Fruit fly (Drosophila melanogaster) whole organism, embryonic: ENCODE measurements around the gene tweek.

Experiments used
- Atf3 ChIP-seq: fragments of 200-800 bp; sonication (Bioruptor generic); optimal IDR thresholded peaks from 3 replicates; lab custom pipeline; 2016; ENCODE audit warnings: missing biosample characterization, missing genetic modification characterization
- CG10321 ChIP-seq: fragments of 200-800 bp; sonication (Bioruptor generic); IDR thresholded peaks from 2 replicates; pipeline ENCODE4 v1.3.6; 2022; ENCODE audit warnings: missing biosample characterization, missing genetic modification characterization
- CG10979 ChIP-seq: fragments of 200-800 bp; sonication (Bioruptor generic); optimal IDR thresholded peaks from 2 replicates; lab custom pipeline; 2018; ENCODE audit warnings: missing biosample characterization, mild to moderate bottlenecking, missing genetic modification characterization, moderate library complexity
- CG12219 ChIP-seq: fragments of 200-800 bp; sonication (Bioruptor generic); optimal IDR thresholded peaks from 3 replicates; lab custom pipeline; 2018; ENCODE audit warnings: missing biosample characterization, mild to moderate bottlenecking, missing genetic modification characterization
- CG12236 ChIP-seq: fragments of 200-800 bp; sonication (Bioruptor generic); optimal IDR thresholded peaks from 2 replicates; lab custom pipeline; 2016; ENCODE audit warnings: missing biosample characterization, missing genetic modification characterization
- CG13894 ChIP-seq: fragments of 200-800 bp; sonication (Bioruptor generic); optimal IDR thresholded peaks from 3 replicates; lab custom pipeline; 2018; ENCODE audit warnings: missing biosample characterization, mild to moderate bottlenecking, missing genetic modification characterization, moderate library complexity
- CG14710 ChIP-seq: fragments of 200-800 bp; sonication (Bioruptor generic); optimal IDR thresholded peaks from 3 replicates; lab custom pipeline; 2019; ENCODE audit warnings: missing biosample characterization, mild to moderate bottlenecking, missing genetic modification characterization, moderate library complexity
- CG15269 ChIP-seq: fragments of 200-800 bp; sonication (Bioruptor generic); optimal IDR thresholded peaks from 2 replicates; lab custom pipeline; 2018; ENCODE audit warnings: missing biosample characterization, mild to moderate bottlenecking, missing genetic modification characterization, moderate library complexity
- CG15479 ChIP-seq: fragments of 200-800 bp; sonication (Bioruptor generic); optimal IDR thresholded peaks from 3 replicates; lab custom pipeline; 2019; ENCODE audit warnings: missing biosample characterization, mild to moderate bottlenecking, missing genetic modification characterization, moderate library complexity
- CG17612 ChIP-seq: fragments of 200-800 bp; sonication (Bioruptor generic); IDR thresholded peaks from 2 replicates; pipeline ENCODE4 v1.3.6; 2022; ENCODE audit warnings: missing biosample characterization, missing genetic modification characterization
- CG18599 ChIP-seq: fragments of 200-800 bp; sonication (Bioruptor generic); optimal IDR thresholded peaks from 3 replicates; lab custom pipeline; 2017; ENCODE audit warnings: missing biosample characterization, missing genetic modification characterization, mild to moderate bottlenecking, moderate library complexity, missing genetic modification reagents
- CG18764 ChIP-seq: fragments of 200-800 bp; sonication (Bioruptor generic); optimal IDR thresholded peaks from 3 replicates; lab custom pipeline; 2016; ENCODE audit warnings: missing biosample characterization, missing genetic modification characterization
- CG2129 ChIP-seq: fragments of 200-800 bp; sonication (Bioruptor generic); IDR thresholded peaks from 2 replicates; pipeline ENCODE4 v1.3.6; 2022; ENCODE audit warnings: missing biosample characterization, missing genetic modification characterization; ENCODE audit not compliant: partially characterized antibody
- CG2678 ChIP-seq: fragments of 200-800 bp; sonication (Bioruptor generic); optimal IDR thresholded peaks from 3 replicates; lab custom pipeline; 2019; ENCODE audit warnings: missing biosample characterization, mild to moderate bottlenecking, missing genetic modification characterization, moderate library complexity
- CG34224 ChIP-seq: fragments of 200-800 bp; sonication (Bioruptor generic); IDR thresholded peaks from 3 replicates; pipeline ENCODE4 v1.3.6; 2022; ENCODE audit warnings: missing biosample characterization, missing genetic modification characterization; ENCODE audit not compliant: partially characterized antibody
- CG4282 ChIP-seq: fragments of 200-800 bp; sonication (Bioruptor generic); optimal IDR thresholded peaks from 2 replicates; lab custom pipeline; 2016; ENCODE audit warnings: missing biosample characterization, missing genetic modification characterization
- CG6854 ChIP-seq: fragments of 200-800 bp; sonication (Bioruptor generic); optimal IDR thresholded peaks from 3 replicates; lab custom pipeline; 2017; ENCODE audit warnings: missing biosample characterization, mild to moderate bottlenecking, missing genetic modification characterization
- CG9437 ChIP-seq: fragments of 200-800 bp; sonication (Bioruptor generic); optimal IDR thresholded peaks from 2 replicates; lab custom pipeline; 2018; ENCODE audit warnings: missing biosample characterization, mild to moderate bottlenecking, missing genetic modification characterization
- D ChIP-seq, 2 experiments: fragments of 200-800 bp in 1 of 2; fragments of >200 bp in 1 of 2; sonication (Bioruptor generic) in 1 of 2; optimal IDR thresholded peaks; 2 replicates in 1 of 2; 3 replicates in 1 of 2; lab custom pipeline; 2017; ENCODE audit warnings: mild to moderate bottlenecking in 1 of 2, missing biosample characterization in 1 of 2, missing genetic modification characterization in 1 of 2, missing genetic modification reagents in 1 of 2
- Doc3 ChIP-seq: fragments of 200-800 bp; sonication (Bioruptor generic); IDR thresholded peaks from 3 replicates; pipeline ENCODE4 v1.3.6; 2022; ENCODE audit warnings: missing biosample characterization, missing genetic modification characterization; ENCODE audit not compliant: partially characterized antibody
- Dp ChIP-seq: fragments of 200-800 bp; sonication (Bioruptor generic); optimal IDR thresholded peaks from 2 replicates; lab custom pipeline; 2018; ENCODE audit warnings: missing biosample characterization, mild to moderate bottlenecking, missing genetic modification characterization, moderate library complexity
- Ets97D ChIP-seq: fragments of 200-800 bp; sonication (Bioruptor generic); optimal IDR thresholded peaks from 3 replicates; lab custom pipeline; 2016; ENCODE audit warnings: missing biosample characterization, missing genetic modification characterization
- HLH3B ChIP-seq: fragments of 200-800 bp; sonication (Bioruptor generic); IDR thresholded peaks from 2 replicates; pipeline ENCODE4 v1.3.6; 2022; ENCODE audit warnings: missing biosample characterization, missing genetic modification characterization
- HLHmδ ChIP-seq: fragments of 200-800 bp; sonication (Bioruptor generic); optimal IDR thresholded peaks from 2 replicates; lab custom pipeline; 2018; ENCODE audit warnings: missing biosample characterization, mild to moderate bottlenecking, missing genetic modification characterization, moderate library complexity
- Hey ChIP-seq: fragments of 200-800 bp; sonication (Bioruptor generic); optimal IDR thresholded peaks from 3 replicates; lab custom pipeline; 2018; ENCODE audit warnings: missing biosample characterization, mild to moderate bottlenecking, missing genetic modification characterization
- Hr39 ChIP-seq: fragments of >200 bp; optimal IDR thresholded peaks from 2 replicates; lab custom pipeline; 2017
- Lim3 ChIP-seq: fragments of 200-800 bp; sonication (Bioruptor generic); IDR thresholded peaks from 2 replicates; pipeline ENCODE4 v1.3.6; 2022; ENCODE audit warnings: missing biosample characterization, missing genetic modification characterization
- MTF-1 ChIP-seq: fragments of 200-800 bp; sonication (Bioruptor generic); optimal IDR thresholded peaks from 2 replicates; lab custom pipeline; 2018; ENCODE audit warnings: missing biosample characterization, mild to moderate bottlenecking, missing genetic modification characterization, borderline replicate concordance
- NC2α ChIP-seq: fragments of 200-800 bp; sonication (Bioruptor generic); optimal IDR thresholded peaks from 2 replicates; lab custom pipeline; 2016; ENCODE audit warnings: missing biosample characterization, missing genetic modification characterization
- Nf-YC ChIP-seq: fragments of 200-800 bp; optimal IDR thresholded peaks from 3 replicates; lab custom pipeline; 2019; ENCODE audit warnings: missing biosample characterization, mild to moderate bottlenecking, missing genetic modification characterization, moderate library complexity
- Six4 ChIP-seq: fragments of 200-800 bp; sonication (Bioruptor generic); optimal IDR thresholded peaks from 2 replicates; lab custom pipeline; 2016; ENCODE audit warnings: missing biosample characterization, missing genetic modification characterization
- Sox100B ChIP-seq: fragments of 200-800 bp; sonication (Bioruptor generic); optimal IDR thresholded peaks from 3 replicates; lab custom pipeline; 2018; ENCODE audit warnings: missing biosample characterization, mild to moderate bottlenecking, missing genetic modification characterization
- Trl ChIP-seq, 3 experiments: fragments of >200 bp in 2 of 3; fragments of 200-800 bp in 1 of 3; sonication (Bioruptor generic) in 1 of 3; optimal IDR thresholded peaks; 2 replicates in 1 of 3; 3 replicates in 2 of 3; lab custom pipeline; 2016 to 2017; ENCODE audit warnings: missing biosample characterization in 1 of 3, missing genetic modification characterization in 1 of 3
- ac ChIP-seq: fragments of 200-800 bp; sonication (Bioruptor generic); optimal IDR thresholded peaks from 3 replicates; lab custom pipeline; 2017; ENCODE audit warnings: missing biosample characterization, mild to moderate bottlenecking, missing genetic modification characterization
- amos ChIP-seq: fragments of 200-800 bp; sonication (Bioruptor generic); IDR thresholded peaks from 2 replicates; pipeline ENCODE4 v1.3.6; 2022; ENCODE audit warnings: missing biosample characterization, missing genetic modification characterization; ENCODE audit not compliant: partially characterized antibody
- ash1 ChIP-seq: fragments of 200-800 bp; sonication (Bioruptor generic); optimal IDR thresholded peaks from 2 replicates; lab custom pipeline; 2018; ENCODE audit warnings: missing biosample characterization, mild to moderate bottlenecking, missing genetic modification characterization
- az2 ChIP-seq: fragments of 200-800 bp; sonication (Bioruptor generic); optimal IDR thresholded peaks from 3 replicates; lab custom pipeline; 2016; ENCODE audit warnings: missing biosample characterization, missing genetic modification characterization
- caup ChIP-seq: fragments of 200-800 bp; sonication (Bioruptor generic); optimal IDR thresholded peaks from 3 replicates; lab custom pipeline; 2017; ENCODE audit warnings: missing biosample characterization, mild to moderate bottlenecking, missing genetic modification characterization, moderate library complexity; ENCODE audit not compliant: severe bottlenecking
- dmrt99B ChIP-seq: fragments of 200-800 bp; sonication (Bioruptor generic); optimal IDR thresholded peaks from 2 replicates; lab custom pipeline; 2018; ENCODE audit warnings: missing biosample characterization, mild to moderate bottlenecking, missing genetic modification characterization, moderate library complexity
- gfzf ChIP-seq: fragments of 200-800 bp; sonication (Bioruptor generic); optimal IDR thresholded peaks from 2 replicates; lab custom pipeline; 2016; ENCODE audit warnings: missing biosample characterization, mild to moderate bottlenecking, missing genetic modification characterization, moderate library complexity
- h ChIP-seq: fragments of >200 bp; optimal IDR thresholded peaks from 2 replicates; lab custom pipeline; 2017
- ind ChIP-seq: fragments of 200-800 bp; sonication (Bioruptor generic); optimal IDR thresholded peaks from 3 replicates; lab custom pipeline; 2016; ENCODE audit warnings: missing biosample characterization, missing genetic modification characterization
- klu ChIP-seq: fragments of 200-800 bp; sonication (Bioruptor generic); IDR thresholded peaks from 2 replicates; pipeline ENCODE4 v1.3.6; 2022; ENCODE audit warnings: missing biosample characterization, missing genetic modification characterization
- odd ChIP-seq: fragments of 200-800 bp; sonication (Bioruptor generic); optimal IDR thresholded peaks from 2 replicates; lab custom pipeline; 2017; ENCODE audit warnings: missing biosample characterization, mild to moderate bottlenecking, missing genetic modification characterization
- org-1 ChIP-seq: fragments of 200-800 bp; sonication (Bioruptor generic); optimal IDR thresholded peaks from 2 replicates; lab custom pipeline; 2017; ENCODE audit warnings: missing biosample characterization, missing genetic modification characterization
- ranshi ChIP-seq: fragments of 200-800 bp; sonication (Bioruptor generic); IDR thresholded peaks from 2 replicates; pipeline ENCODE4 v1.3.6; 2022; ENCODE audit warnings: missing biosample characterization, missing genetic modification characterization
- row ChIP-seq: fragments of 200-800 bp; sonication (Bioruptor generic); IDR thresholded peaks from 3 replicates; pipeline ENCODE4 v1.3.6; 2022; ENCODE audit warnings: missing biosample characterization, missing genetic modification characterization
- tap ChIP-seq: fragments of 200-800 bp; optimal IDR thresholded peaks from 3 replicates; lab custom pipeline; 2019; ENCODE audit warnings: missing biosample characterization, mild to moderate bottlenecking, missing genetic modification characterization, moderate library complexity
- tgo ChIP-seq: fragments of 200-800 bp; sonication (Bioruptor generic); IDR thresholded peaks from 3 replicates; pipeline ENCODE4 v1.3.6; 2022; ENCODE audit warnings: missing biosample characterization, missing genetic modification characterization
- tio ChIP-seq: fragments of 200-800 bp; sonication (Bioruptor generic); optimal IDR thresholded peaks from 2 replicates; lab custom pipeline; 2017; ENCODE audit warnings: missing biosample characterization, missing genetic modification characterization, inconsistent platforms
- twi ChIP-seq: fragments of 200-800 bp; optimal IDR thresholded peaks from 2 replicates; lab custom pipeline; 2019; ENCODE audit warnings: missing biosample characterization, mild to moderate bottlenecking, missing genetic modification characterization, moderate library complexity

tweek gene

DNA sequence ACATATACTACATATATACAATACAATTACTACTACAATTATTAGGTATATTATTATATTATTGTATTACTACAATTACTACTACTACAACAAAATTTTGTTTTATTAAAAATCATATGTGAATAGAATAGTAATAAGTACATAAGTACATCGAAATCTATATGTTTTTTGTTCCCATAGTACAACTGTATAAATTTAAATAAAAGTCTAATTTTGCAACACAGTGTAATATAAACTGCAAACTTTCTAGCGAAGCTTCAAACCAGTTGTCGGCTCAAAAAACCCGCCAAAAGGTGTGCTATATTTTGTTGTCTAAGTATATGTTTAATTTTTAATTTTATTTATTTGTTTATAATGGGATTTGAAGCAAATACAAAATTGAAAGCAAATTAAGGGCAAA is 28.7 kb upstream of the tweek start (continued):
- TF ChIP-seq CG18599 (no peak), CG2129 (GFP tag; lab: Robert Waterston, UW) (no peak), CG14710 (tag; lab: Kevin White, UChicago) (peak; percentile 17), CG15479 (GFP tag; lab: Kevin White, UChicago) (no peak), CG13894 (tag; lab: Kevin White, UChicago) (no peak), twi (no peak), tap (tag; lab: Kevin White, UChicago) (peak; percentile 25), CG12236 (GFP tag; lab: Kevin White, UChicago) (no peak), HLHmδ (GFP tag; lab: Kevin White, UChicago) (no peak), Six4 (GFP tag; lab: Kevin White, UChicago) (no peak), HLH3B (GFP tag; lab: Robert Waterston, UW) (no peak), ash1 (no peak), CG34224 (no peak), CG10979 (tag; lab: Kevin White, UChicago) (no peak), CG4282 (no peak), odd (no peak), Atf3 (no peak), tio (GFP tag; lab: Kevin White, UChicago) (no peak), CG10321 (GFP tag; lab: Robert Waterston, UW) (no peak), org-1 (GFP tag; lab: Kevin White, UChicago) (no peak), CG6854 (GFP tag; lab: Kevin White, UChicago) (no peak), Hey (tag; lab: Kevin White, UChicago) (no peak), Trl (optimal IDR thresholded peaks at IDR 0.05; lab: Kevin White, UChicago) (no peak), Trl (GFP tag; optimal IDR thresholded peaks at IDR 0.05; lab: Kevin White, UChicago) (no peak), MTF-1 (GFP tag; lab: Kevin White, UChicago) (no peak), Ets97D (GFP tag; lab: Kevin White, UChicago) (no peak), CG18764 (GFP tag; lab: Kevin White, UChicago) (no peak), row (GFP tag; lab: Robert Waterston, UW) (peak; percentile 51; the same call in 2 of the 3 replicates), CG15269 (tag; lab: Kevin White, UChicago) (peak; percentile 9), dmrt99B (tag; lab: Kevin White, UChicago) (no peak), az2 (GFP tag; lab: Kevin White, UChicago) (no peak), CG9437 (no peak), h (lab: Kevin White, UChicago) (no peak), Sox100B (no peak), NC2α (GFP tag; lab: Kevin White, UChicago) (no peak), ranshi (GFP tag; lab: Robert Waterston, UW) (no peak), ac (GFP tag; lab: Kevin White, UChicago) (no peak), gfzf (GFP tag; lab: Kevin White, UChicago) (no peak), tgo (no peak), Dp (GFP tag; lab: Kevin White, UChicago) (no peak), Lim3 (no peak), D (optimal IDR thresholded peaks at IDR 0.05; lab: Kevin White, UChicago) (no peak), D (GFP tag; optimal IDR thresholded peaks at IDR 0.05; lab: Kevin White, UChicago) (no peak), caup (GFP tag; lab: Kevin White, UChicago) (no peak), ind (GFP tag; lab: Kevin White, UChicago) (no peak), CG12219 (GFP tag; lab: Kevin White, UChicago) (no peak), amos (GFP tag; lab: Robert Waterston, UW) (no peak), Doc3 (GFP tag; lab: Robert Waterston, UW) (no peak), Nf-YC (tag; lab: Kevin White, UChicago) (no peak), klu (no peak), CG17612 (no peak), CG2678 (tag; lab: Kevin White, UChicago) (peak; percentile 19), Hr39 (lab: Kevin White, UChicago) (no peak)
